Worm (Caenorhabditis elegans) whole organism, L2 larva: ENCODE results near the gene W09H1.3.

Experiments
- F13H6.1 ChIP-seq: sonication (generic microtip); optimal IDR thresholded peaks from 2 replicates; lab custom pipeline; 2016; ENCODE audit warnings: missing genetic modification characterization, missing compliant biosample characterization
- ZK546.5 ChIP-seq: sonication (generic microtip); optimal IDR thresholded peaks from 2 replicates; lab custom pipeline; 2017; ENCODE audit warnings: missing biosample characterization, missing genetic modification characterization
- aly-2 ChIP-seq: fragments of 150-350 bp; optimal IDR thresholded peaks from 2 replicates; lab custom pipeline; 2014; ENCODE audit warnings: missing biosample characterization, missing genetic modification characterization
- ama-1 ChIP-seq: fragments of 150-350 bp; optimal IDR thresholded peaks from 2 replicates; lab custom pipeline; 2018; ENCODE audit warnings: inconsistent platforms
- blmp-1 ChIP-seq: sonication (generic microtip); optimal IDR thresholded peaks from 2 replicates; lab custom pipeline; 2017; ENCODE audit warnings: missing genetic modification characterization, mild to moderate bottlenecking, missing compliant biosample characterization, antibody characterized with exemption, moderate library complexity; ENCODE audit not compliant: insufficient read depth
- ceh-16 ChIP-seq: fragments of 150-350 bp; optimal IDR thresholded peaks from 2 replicates; lab custom pipeline; 2014; ENCODE audit warnings: missing biosample characterization, missing genetic modification characterization
- ceh-82 ChIP-seq: fragments of 150-350 bp; optimal IDR thresholded peaks from 2 replicates; lab custom pipeline; 2014; ENCODE audit warnings: missing biosample characterization, missing genetic modification characterization
- crh-2 ChIP-seq: sonication (generic microtip); optimal IDR thresholded peaks from 2 replicates; lab custom pipeline; 2017; ENCODE audit warnings: missing biosample characterization, missing genetic modification characterization
- egl-27 ChIP-seq: sonication (generic microtip); optimal IDR thresholded peaks from 3 replicates; lab custom pipeline; 2017; ENCODE audit warnings: missing biosample characterization, missing genetic modification reagents, missing genetic modification characterization
- elt-1 ChIP-seq: fragments of 150-350 bp; optimal IDR thresholded peaks from 2 replicates; lab custom pipeline; 2014; ENCODE audit warnings: missing biosample characterization, missing genetic modification characterization
- gmeb-1 ChIP-seq: fragments of 150-350 bp; optimal IDR thresholded peaks from 2 replicates; lab custom pipeline; 2014; ENCODE audit warnings: missing biosample characterization, missing genetic modification characterization
- lin-11 ChIP-seq: fragments of 150-350 bp; sonication (generic microtip); optimal IDR thresholded peaks from 2 replicates; lab custom pipeline; 2014; ENCODE audit warnings: missing biosample characterization, missing genetic modification characterization, inconsistent platforms, mixed read lengths
- lsy-2 ChIP-seq, 2 experiments: fragments of 150-350 bp in 1 of 2; sonication (generic microtip) in 1 of 2; optimal IDR thresholded peaks; 2 replicates each; lab custom pipeline; 2014 to 2017; ENCODE audit warnings: missing biosample characterization in 2 of 2, missing genetic modification characterization in 2 of 2
- mbf-1 ChIP-seq: sonication (generic microtip); optimal IDR thresholded peaks from 2 replicates; lab custom pipeline; 2017; ENCODE audit warnings: missing biosample characterization, missing genetic modification characterization
- mdl-1 ChIP-seq, 2 experiments: fragments of 150-350 bp in 1 of 2; sonication (generic microtip) in 1 of 2; optimal IDR thresholded peaks; 2 replicates each; lab custom pipeline; 2017; ENCODE audit warnings: missing biosample characterization in 2 of 2, missing genetic modification characterization in 2 of 2
- nhr-10 ChIP-seq: sonication (generic microtip); optimal IDR thresholded peaks from 2 replicates; lab custom pipeline; 2017; ENCODE audit warnings: missing biosample characterization, missing genetic modification characterization
- nhr-11 ChIP-seq: fragments of 150-350 bp; optimal IDR thresholded peaks from 2 replicates; lab custom pipeline; 2014; ENCODE audit warnings: missing biosample characterization, missing genetic modification characterization
- nhr-12 ChIP-seq: fragments of 150-350 bp; optimal IDR thresholded peaks from 2 replicates; lab custom pipeline; 2014; ENCODE audit warnings: missing biosample characterization, missing genetic modification characterization
- nhr-129 ChIP-seq: fragments of 150-350 bp; optimal IDR thresholded peaks from 2 replicates; lab custom pipeline; 2014; ENCODE audit warnings: missing biosample characterization, missing genetic modification characterization
- nhr-21 ChIP-seq: fragments of 150-350 bp; optimal IDR thresholded peaks from 2 replicates; lab custom pipeline; 2014; ENCODE audit warnings: missing biosample characterization, missing genetic modification characterization
- nhr-23 ChIP-seq: fragments of 150-350 bp; optimal IDR thresholded peaks from 2 replicates; lab custom pipeline; 2014; ENCODE audit warnings: missing biosample characterization, missing genetic modification reagents, missing genetic modification characterization
- nhr-25 ChIP-seq: fragments of 150-350 bp; sonication (generic microtip); optimal IDR thresholded peaks from 3 replicates; lab custom pipeline; 2014; ENCODE audit warnings: missing biosample characterization, missing genetic modification characterization
- nhr-77 ChIP-seq: fragments of 150-350 bp; optimal IDR thresholded peaks from 2 replicates; lab custom pipeline; 2014; ENCODE audit warnings: missing biosample characterization, missing genetic modification characterization
- sem-4 ChIP-seq: fragments of 150-350 bp; optimal IDR thresholded peaks from 2 replicates; lab custom pipeline; 2014; ENCODE audit warnings: missing biosample characterization, missing genetic modification reagents, missing genetic modification characterization
- sma-3 ChIP-seq: sonication (generic microtip); optimal IDR thresholded peaks from 2 replicates; lab custom pipeline; 2016; ENCODE audit warnings: missing genetic modification reagents, missing genetic modification characterization, missing compliant biosample characterization
- sma-9 ChIP-seq, 2 experiments: fragments of 150-350 bp in 1 of 2; sonication (generic microtip) in 1 of 2; optimal IDR thresholded peaks; 2 replicates each; lab custom pipeline; 2014 to 2016; ENCODE audit warnings: missing genetic modification characterization in 2 of 2, mild to moderate bottlenecking in 1 of 2, missing biosample characterization in 1 of 2, missing compliant biosample characterization in 1 of 2, missing genetic modification reagents in 1 of 2, moderate library complexity in 1 of 2
- unc-39 ChIP-seq: fragments of 150-350 bp; optimal IDR thresholded peaks from 2 replicates; lab custom pipeline; 2014; ENCODE audit warnings: missing biosample characterization, missing genetic modification characterization
- unc-62 ChIP-seq: fragments of 150-350 bp; optimal IDR thresholded peaks from 2 replicates; lab custom pipeline; 2014; ENCODE audit warnings: missing biosample characterization, missing genetic modification reagents, missing genetic modification characterization
- ztf-1 ChIP-seq: fragments of 200-800 bp; sonication (Bioruptor generic); conservative IDR thresholded peaks from 2 replicates; pipeline ENCODE4 v1.3.6; 2022; ENCODE audit warnings: missing genetic modification characterization, missing compliant biosample characterization
- ztf-4 ChIP-seq: fragments of 150-350 bp; optimal IDR thresholded peaks from 2 replicates; lab custom pipeline; 2014; ENCODE audit warnings: missing biosample characterization, missing genetic modification characterization

The W09H1.3 gene

ce11 chrII:13184129-13184528 lies at the start of gene W09H1.3:
TSS of gene W09H1.3 (plus strand) at chrII:13184429.
- TF ChIP-seq ztf-1, result no peak
- no peak for TF ChIP-seq ztf-4 (tag; lab: Kevin White, UChicago)
- TF ChIP-seq nhr-11, result no peak
- TF ChIP-seq ama-1 (lab: Kevin White, UChicago), result no peak
- TF ChIP-seq nhr-23 (tag; lab: Kevin White, UChicago), result no peak
- no peak for TF ChIP-seq ZK546.5 (tag; lab: Kevin White, UChicago)
- TF ChIP-seq nhr-77, result no peak
- no peak for TF ChIP-seq unc-39 (tag; lab: Kevin White, UChicago)
- TF ChIP-seq crh-2 (tag; lab: Kevin White, UChicago), result no peak
- TF ChIP-seq egl-27, result no peak
- no peak for TF ChIP-seq ceh-82
- no peak for TF ChIP-seq lsy-2 (tag; optimal IDR thresholded peaks at IDR 0.05; lab: Kevin White, UChicago)
- TF ChIP-seq nhr-10 (tag; lab: Kevin White, UChicago), result no peak
- TF ChIP-seq nhr-12, result no peak
- no peak for TF ChIP-seq sem-4
- TF ChIP-seq, all 48 proteins: peak for 0

DNA sequence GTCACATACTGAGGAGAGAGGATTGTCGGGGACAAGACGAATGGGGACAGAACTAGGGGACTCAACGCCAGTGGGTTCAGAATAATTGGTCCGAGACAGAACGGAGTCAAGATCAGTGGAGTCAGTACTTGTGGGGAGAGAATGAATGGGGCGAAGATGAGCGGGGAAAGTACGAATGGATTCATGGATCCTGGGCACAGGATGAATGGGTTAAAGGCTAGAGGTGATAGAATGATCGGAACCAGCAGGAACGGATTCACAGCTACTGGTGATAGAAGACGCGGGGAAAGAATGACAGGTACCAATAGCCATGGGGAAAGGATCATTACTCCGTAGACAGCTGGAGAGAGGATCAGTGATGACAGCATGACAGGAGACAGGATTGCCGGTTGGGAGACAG lies 44.7 kb upstream of the W09H1.3 start:
- TF ChIP-seq ceh-16 (no peak), ztf-1 (no peak), nhr-129 (tag; lab: Kevin White, UChicago) (no peak), gmeb-1 (no peak)

DNA sequence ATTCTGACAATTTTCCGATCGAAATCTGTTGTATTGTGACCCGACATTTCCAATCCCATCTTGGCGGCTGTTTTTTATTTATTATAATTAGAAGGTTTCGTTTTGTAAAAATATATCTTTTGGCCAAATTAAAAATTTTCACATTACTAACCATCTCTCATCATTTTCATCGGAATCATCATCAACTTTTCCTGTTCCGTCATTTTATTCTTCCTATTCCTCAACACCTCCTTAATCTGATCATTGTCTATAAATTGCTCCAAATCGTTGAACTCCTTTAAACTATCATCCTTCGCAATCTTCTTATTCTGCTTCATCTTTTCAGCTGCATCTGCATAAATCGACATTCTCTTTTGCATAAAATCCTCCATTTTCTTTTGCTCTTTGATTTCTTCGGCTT lies 41.9 kb upstream of the W09H1.3 start:
- TF ChIP-seq unc-62 (GFP tag; lab: Kevin White, UChicago), result no peak
- no peak for TF ChIP-seq egl-27

- peak; percentile 83 for TF ChIP-seq nhr-21 (tag; lab: Kevin White, UChicago)
- TF ChIP-seq lin-11 (tag; lab: Kevin White, UChicago), result no peak
Measured at ce11 chrII:13145204-13145603, 39.0 kb upstream of the W09H1.3 start, which contains the start of gene mltn-1. TSS of gene mltn-1 (minus strand) at chrII:13145225.

ce11 chrII:13148247-13148646 lies 36.0 kb upstream of the W09H1.3 start:
- peak; percentile 29 for TF ChIP-seq blmp-1
- peak; percentile 56 for TF ChIP-seq nhr-21 (tag; lab: Kevin White, UChicago)
- no peak for TF ChIP-seq sma-3 (GFP tag; lab: Kevin White, UChicago)

- TF ChIP-seq nhr-10 (tag; lab: Kevin White, UChicago) (no peak), nhr-77 (no peak), nhr-21 (tag; lab: Kevin White, UChicago) (peak; percentile 55), blmp-1 (peak; percentile 73), sma-3 (GFP tag; lab: Kevin White, UChicago) (peak; percentile 5), sma-9 (GFP tag; optimal IDR thresholded peaks at IDR 0.05; lab: Kevin White, UChicago) (peak; percentile 65), sma-9 (tag; optimal IDR thresholded peaks at IDR 0.05; lab: Kevin White, UChicago) (no peak), nhr-12 (no peak)
Measured at ce11 chrII:13149965-13150364, 34.3 kb upstream of the W09H1.3 start.

- no peak for TF ChIP-seq ztf-1
- TF ChIP-seq nhr-21 (tag; lab: Kevin White, UChicago), result no peak
- no peak for TF ChIP-seq nhr-10 (tag; lab: Kevin White, UChicago)
- no peak for TF ChIP-seq ztf-4 (tag; lab: Kevin White, UChicago)
- TF ChIP-seq aly-2 (tag; lab: Kevin White, UChicago), result no peak
- TF ChIP-seq ceh-82, result no peak
- no peak for TF ChIP-seq F13H6.1 (tag; lab: Kevin White, UChicago)
- no peak for TF ChIP-seq mdl-1 (tag; optimal IDR thresholded peaks at IDR 0.05; lab: Kevin White, UChicago)
- TF ChIP-seq elt-1 (tag; lab: Kevin White, UChicago), result no peak
- no peak for TF ChIP-seq nhr-25 (tag; lab: Kevin White, UChicago)
- TF ChIP-seq mbf-1 (tag; lab: Kevin White, UChicago), result no peak
Measured at ce11 chrII:13152409-13152808, 31.8 kb upstream of the W09H1.3 start.
